Worm (Caenorhabditis elegans) whole organism, young adult: ENCODE results near the gene Y59E1A.4.

ENCODE experiments used
- Y53G8AR.9 ChIP-seq: fragments of 200-800 bp; sonication (Bioruptor generic); conservative IDR thresholded peaks from 2 replicates; pipeline ENCODE4 v1.3.6; 2022; ENCODE audit warnings: missing genetic modification reagents, missing genetic modification characterization, missing compliant biosample characterization
- ama-1 ChIP-seq, 3 experiments: fragments of 150-350 bp in 1 of 3; sonication (generic microtip) in 2 of 3; optimal IDR thresholded peaks; 2 replicates each; lab custom pipeline; 2014 to 2018; ENCODE audit warnings: missing biosample characterization in 2 of 3, missing genetic modification characterization in 2 of 3, missing genetic modification reagents in 2 of 3

DNA sequence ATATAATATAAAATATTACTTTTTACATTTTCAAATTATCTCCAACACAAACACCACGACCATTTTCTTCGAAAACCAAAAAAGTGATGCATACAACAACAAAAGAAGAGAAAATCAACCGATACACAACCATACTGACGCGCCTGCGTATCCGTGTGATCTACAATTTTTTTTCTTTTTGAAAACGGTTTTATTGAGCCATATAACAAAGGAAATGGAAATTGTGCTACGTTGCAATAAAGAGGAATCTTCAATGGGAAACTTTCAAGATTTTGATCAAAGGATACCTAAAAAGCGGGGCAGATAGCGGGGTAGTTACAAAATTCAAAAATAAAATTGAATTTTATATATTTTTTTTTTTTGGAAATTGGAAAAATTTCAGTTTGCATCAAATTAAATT, 34.9 kb upstream of the Y59E1A.4 start, which contains the start of gene F52D2.5:
- TF ChIP-seq ama-1 (optimal IDR thresholded peaks at IDR 0.05; lab: Kevin White, UChicago) (no peak), ama-1 (GFP tag; optimal IDR thresholded peaks at IDR 0.05; lab: Kevin White, UChicago) (no peak), Y53G8AR.9 (GFP tag; lab: Robert Waterston, UW) (no peak)
